Fruit fly (Drosophila melanogaster) whole organism, wandering third instar larva: ENCODE results near the gene CG42591.

Experiments
- Dfd ChIP-seq: fragments of >200 bp; optimal IDR thresholded peaks from 2 replicates; lab custom pipeline; 2017; ENCODE audit warnings: missing biosample characterization, missing genetic modification characterization
- HLH106 ChIP-seq: fragments of 200-800 bp; optimal IDR thresholded peaks from 3 replicates; lab custom pipeline; 2019; ENCODE audit warnings: missing biosample characterization, mild to moderate bottlenecking, missing genetic modification characterization, moderate library complexity
- Hnf4 ChIP-seq: fragments of 200-800 bp; sonication (Bioruptor generic); optimal IDR thresholded peaks from 2 replicates; lab custom pipeline; 2016; ENCODE audit warnings: missing biosample characterization, mild to moderate bottlenecking, missing genetic modification characterization
- Myc ChIP-seq: fragments of >200 bp; optimal IDR thresholded peaks from 2 replicates; lab custom pipeline; 2017
- pan ChIP-seq: fragments of >200 bp; optimal IDR thresholded peaks from 2 replicates; lab custom pipeline; 2017

DNA sequence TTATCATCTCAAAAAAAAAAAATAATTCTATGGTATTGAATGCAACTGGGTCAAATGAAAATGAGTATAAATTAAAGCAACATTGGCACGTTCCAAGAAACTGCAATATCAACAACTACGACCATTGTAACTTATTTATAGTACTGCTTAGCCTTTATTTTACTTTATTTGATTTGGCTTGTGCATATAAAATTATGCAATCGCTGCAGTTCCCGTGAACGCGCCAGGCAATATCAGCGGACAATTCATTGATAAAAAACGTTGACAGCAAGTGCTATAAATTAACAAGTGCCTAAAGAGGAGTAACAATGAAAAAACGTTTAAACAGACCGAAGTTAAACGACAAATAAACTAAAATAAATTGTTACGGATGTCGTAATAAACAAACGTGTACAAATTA lies 1.4 kb upstream of the CG42591 start:
- TF ChIP-seq Dfd (GFP tag; lab: Kevin White, UChicago) (no peak), Myc (lab: Kevin White, UChicago) (no peak), HLH106 (tag; lab: Kevin White, UChicago) (no peak), Hnf4 (GFP tag; lab: Kevin White, UChicago) (no peak), pan (no peak)
